Worm (Caenorhabditis elegans) whole organism, young adult: Measurements from ENCODE around the gene pola-1.

ENCODE experiments used
- C06A6.2 ChIP-seq: fragments of 200-800 bp; sonication (Bioruptor generic); conservative IDR thresholded peaks from 2 replicates; pipeline ENCODE4 v1.3.6; 2022; ENCODE audit warnings: missing genetic modification characterization, missing compliant biosample characterization
- T26A5.8 ChIP-seq: sonication (generic microtip); optimal IDR thresholded peaks from 2 replicates; lab custom pipeline; 2016; ENCODE audit warnings: missing genetic modification characterization, missing compliant biosample characterization
- ama-1 ChIP-seq, 3 experiments: fragments of 150-350 bp in 1 of 3; sonication (generic microtip) in 2 of 3; optimal IDR thresholded peaks; 2 replicates each; lab custom pipeline; 2014 to 2018; ENCODE audit warnings: missing biosample characterization in 2 of 3, missing genetic modification characterization in 2 of 3, missing genetic modification reagents in 2 of 3
- die-1 ChIP-seq: sonication (generic microtip); optimal IDR thresholded peaks from 2 replicates; lab custom pipeline; 2016; ENCODE audit warnings: missing genotype, mild to moderate bottlenecking, missing genetic modification characterization, missing compliant biosample characterization
- nhr-27 ChIP-seq: fragments of 200-800 bp; sonication (Bioruptor generic); optimal IDR thresholded peaks from 2 replicates; lab custom pipeline; 2018; ENCODE audit warnings: mild to moderate bottlenecking, missing genetic modification characterization, moderate library complexity, missing compliant biosample characterization
- sea-2 ChIP-seq: fragments of 200-800 bp; sonication (Bioruptor generic); IDR thresholded peaks from 2 replicates; pipeline ENCODE4 v1.3.6; 2022; ENCODE audit warnings: missing genetic modification characterization, missing compliant biosample characterization
- snpc-4 ChIP-seq, 5 experiments: fragments of 150-350 bp in 1 of 5; sonication (generic microtip) in 4 of 5; optimal IDR thresholded peaks; 2 replicates each; lab custom pipeline; 2014 to 2018; ENCODE audit warnings: missing genetic modification characterization in 5 of 5, missing biosample characterization in 3 of 5, antibody characterized with exemption in 2 of 5, mild to moderate bottlenecking in 2 of 5, missing compliant biosample characterization in 2 of 5, missing genotype in 2 of 5, moderate library complexity in 2 of 5, missing genetic modification reagents in 1 of 5
- unc-62 ChIP-seq: fragments of 150-350 bp; optimal IDR thresholded peaks from 2 replicates; lab custom pipeline; 2014; ENCODE audit warnings: missing biosample characterization, missing genetic modification reagents, missing genetic modification characterization

DNA sequence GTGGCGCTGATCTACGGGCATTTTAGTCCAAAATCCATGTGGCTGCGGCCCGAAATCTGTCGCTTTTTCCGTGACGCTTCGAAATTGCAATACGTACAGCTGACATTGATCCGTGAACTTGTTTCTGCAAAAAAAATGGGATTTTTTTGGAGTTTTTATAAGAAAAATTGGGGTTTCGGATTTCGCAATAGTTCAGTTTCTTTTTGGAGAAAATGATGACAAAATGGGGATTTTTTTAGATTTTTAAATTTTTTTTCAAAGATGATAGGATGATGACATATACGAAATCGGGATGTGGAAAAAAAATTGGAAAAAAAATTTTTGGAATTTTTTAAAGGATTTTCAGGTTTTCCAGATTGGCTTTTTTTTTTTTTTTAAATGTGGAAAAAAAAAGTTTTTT is 41.0 kb upstream of the pola-1 start:
- TF ChIP-seq unc-62 (GFP tag; lab: Kevin White, UChicago) = no peak
- TF ChIP-seq snpc-4 (GFP tag; optimal IDR thresholded peaks at IDR 0.05; lab: Kevin White, UChicago) = no peak
- TF ChIP-seq snpc-4 (tag; optimal IDR thresholded peaks at IDR 0.05; lab: Kevin White, UChicago) = no peak
- TF ChIP-seq die-1 = no peak
- no peak for TF ChIP-seq T26A5.8 (tag; lab: Kevin White, UChicago)
- no peak for TF ChIP-seq ama-1 (optimal IDR thresholded peaks at IDR 0.05; lab: Kevin White, UChicago)
- no peak for TF ChIP-seq ama-1 (GFP tag; optimal IDR thresholded peaks at IDR 0.05; lab: Kevin White, UChicago)
- TF ChIP-seq sea-2 (GFP tag; lab: Robert Waterston, UW) = no peak
- no peak for TF ChIP-seq nhr-27 (tag; lab: Kevin White, UChicago)
- no peak for TF ChIP-seq C06A6.2
